Worm (Caenorhabditis elegans) whole organism, young adult: ENCODE measurements around the gene cls-1.

ENCODE experiments used
- B0019.2 ChIP-seq: fragments of 200-800 bp; sonication (Bioruptor generic); conservative IDR thresholded peaks from 2 replicates; pipeline ENCODE4 v1.3.6; 2022; ENCODE audit warnings: missing genetic modification reagents, missing genetic modification characterization, missing compliant biosample characterization
- B0035.1 ChIP-seq: sonication (generic microtip); optimal IDR thresholded peaks from 2 replicates; lab custom pipeline; 2016; ENCODE audit warnings: missing genetic modification characterization, mild to moderate bottlenecking, missing compliant biosample characterization, missing genotype, missing genetic modification reagents
- F39B2.1 ChIP-seq: fragments of 200-800 bp; sonication (Bioruptor generic); IDR thresholded peaks from 2 replicates; pipeline ENCODE4 v1.3.6; 2022; ENCODE audit warnings: missing genetic modification reagents, missing genetic modification characterization, missing compliant biosample characterization
- F49E8.2 ChIP-seq: sonication (generic microtip); optimal IDR thresholded peaks from 3 replicates; lab custom pipeline; 2017; ENCODE audit warnings: missing genetic modification characterization, mild to moderate bottlenecking, missing compliant biosample characterization, antibody characterized with exemption, moderate library complexity; ENCODE audit not compliant: insufficient read depth
- K11D2.4 ChIP-seq: fragments of 200-800 bp; sonication (Bioruptor generic); IDR thresholded peaks from 2 replicates; pipeline ENCODE4 v1.3.6; 2022; ENCODE audit warnings: missing genetic modification reagents, missing genetic modification characterization, missing compliant biosample characterization
- K12H6.12 ChIP-seq: fragments of 200-800 bp; sonication (Bioruptor generic); optimal IDR thresholded peaks from 2 replicates; lab custom pipeline; 2018; ENCODE audit warnings: mild to moderate bottlenecking, missing genetic modification characterization, missing compliant biosample characterization
- Y56A3A.18 ChIP-seq: fragments of 200-800 bp; sonication (Bioruptor generic); IDR thresholded peaks from 2 replicates; pipeline ENCODE4 v1.3.6; 2022; ENCODE audit warnings: missing genetic modification reagents, missing genetic modification characterization, missing compliant biosample characterization
- Y67H2A.10 ChIP-seq: fragments of 200-800 bp; sonication (Bioruptor generic); conservative IDR thresholded peaks from 2 replicates; pipeline ENCODE4 v1.3.6; 2022; ENCODE audit warnings: missing genetic modification reagents, missing genetic modification characterization, missing compliant biosample characterization
- Y95B8A.8 ChIP-seq: fragments of 200-800 bp; sonication (Bioruptor generic); IDR thresholded peaks from 2 replicates; pipeline ENCODE4 v1.3.6; 2022; ENCODE audit warnings: missing genetic modification reagents, missing genetic modification characterization, missing compliant biosample characterization
- akir-1 ChIP-seq: fragments of 200-800 bp; sonication (Bioruptor generic); optimal IDR thresholded peaks from 2 replicates; lab custom pipeline; 2018; ENCODE audit warnings: mild to moderate bottlenecking, missing genetic modification characterization, moderate library complexity, missing compliant biosample characterization
- aptf-2 ChIP-seq: fragments of 200-800 bp; sonication (Bioruptor generic); conservative IDR thresholded peaks from 2 replicates; pipeline ENCODE4 v1.3.6; 2022; ENCODE audit warnings: missing genetic modification reagents, missing genetic modification characterization, missing compliant biosample characterization
- bed-1 ChIP-seq: fragments of 200-800 bp; sonication (Bioruptor generic); IDR thresholded peaks from 2 replicates; pipeline ENCODE4 v1.3.6; 2022; ENCODE audit warnings: missing genetic modification reagents, missing genetic modification characterization, missing compliant biosample characterization
- bed-2 ChIP-seq: fragments of 200-800 bp; sonication (Bioruptor generic); IDR thresholded peaks from 2 replicates; pipeline ENCODE4 v1.3.6; 2022; ENCODE audit warnings: missing genetic modification reagents, missing genetic modification characterization, missing compliant biosample characterization
- cebp-2 ChIP-seq: fragments of 200-800 bp; sonication (Bioruptor generic); IDR thresholded peaks from 2 replicates; pipeline ENCODE4 v1.3.6; 2022; ENCODE audit warnings: missing genetic modification characterization, missing compliant biosample characterization
- ceh-100 ChIP-seq: fragments of 200-800 bp; sonication (Bioruptor generic); IDR thresholded peaks from 2 replicates; pipeline ENCODE4 v1.3.6; 2022; ENCODE audit warnings: missing genetic modification reagents, missing genetic modification characterization, missing compliant biosample characterization
- ceh-40 ChIP-seq: fragments of 200-800 bp; sonication (Bioruptor generic); IDR thresholded peaks from 2 replicates; pipeline ENCODE4 v1.3.6; 2022; ENCODE audit warnings: missing genetic modification characterization, missing compliant biosample characterization
- ceh-58 ChIP-seq: fragments of 200-800 bp; sonication (Bioruptor generic); IDR thresholded peaks from 2 replicates; pipeline ENCODE4 v1.3.6; 2022; ENCODE audit warnings: missing genetic modification characterization, missing compliant biosample characterization
- ceh-91 ChIP-seq: fragments of 200-800 bp; sonication (Bioruptor generic); IDR thresholded peaks from 2 replicates; pipeline ENCODE4 v1.3.6; 2022; ENCODE audit warnings: missing genetic modification reagents, missing genetic modification characterization, missing compliant biosample characterization
- dpff-1 ChIP-seq: sonication (generic microtip); optimal IDR thresholded peaks from 2 replicates; lab custom pipeline; 2017; ENCODE audit warnings: mild to moderate bottlenecking, missing genetic modification characterization, missing compliant biosample characterization
- efl-1 ChIP-seq: fragments of 150-350 bp; optimal IDR thresholded peaks from 2 replicates; lab custom pipeline; 2014; ENCODE audit warnings: missing biosample characterization, missing genetic modification reagents, missing genetic modification characterization
- hlh-12 ChIP-seq: sonication (generic microtip); optimal IDR thresholded peaks from 2 replicates; lab custom pipeline; 2016; ENCODE audit warnings: missing genetic modification characterization, missing compliant biosample characterization
- hlh-26 ChIP-seq: fragments of 200-800 bp; sonication (Bioruptor generic); conservative IDR thresholded peaks from 2 replicates; pipeline ENCODE4 v1.3.6; 2022; ENCODE audit warnings: missing genetic modification reagents, missing genetic modification characterization, missing compliant biosample characterization
- let-526 ChIP-seq: fragments of 200-800 bp; sonication (Bioruptor generic); IDR thresholded peaks from 2 replicates; pipeline ENCODE4 v1.3.6; 2022; ENCODE audit warnings: missing genetic modification reagents, missing genetic modification characterization, missing compliant biosample characterization
- let-607 ChIP-seq, 2 experiments: fragments of 200-800 bp in 1 of 2; sonication (Bioruptor generic) in 1 of 2; sonication (generic microtip) in 1 of 2; optimal IDR thresholded peaks; 2 replicates each; lab custom pipeline; 2016 to 2018; ENCODE audit warnings: mild to moderate bottlenecking in 2 of 2, missing compliant biosample characterization in 2 of 2, missing genetic modification characterization in 2 of 2, moderate library complexity in 2 of 2, missing genotype in 1 of 2
- lin-40 ChIP-seq: sonication (generic microtip); optimal IDR thresholded peaks from 2 replicates; lab custom pipeline; 2016; ENCODE audit warnings: missing genetic modification characterization, mild to moderate bottlenecking, missing compliant biosample characterization, missing genotype, missing genetic modification reagents
- lin-54 ChIP-seq: fragments of 200-800 bp; sonication (Bioruptor generic); optimal IDR thresholded peaks from 2 replicates; lab custom pipeline; 2018; ENCODE audit warnings: mild to moderate bottlenecking, missing genetic modification characterization, missing compliant biosample characterization
- lir-1 ChIP-seq: fragments of 200-800 bp; sonication (Bioruptor generic); conservative IDR thresholded peaks from 2 replicates; pipeline ENCODE4 v1.3.6; 2022; ENCODE audit warnings: missing genetic modification reagents, missing genetic modification characterization, missing compliant biosample characterization
- lsy-27 ChIP-seq: sonication (generic microtip); optimal IDR thresholded peaks from 2 replicates; lab custom pipeline; 2017; ENCODE audit warnings: missing genetic modification characterization, mild to moderate bottlenecking, missing compliant biosample characterization, antibody characterized with exemption, missing genotype, borderline replicate concordance; ENCODE audit not compliant: insufficient read depth
- madf-3 ChIP-seq: fragments of 200-800 bp; sonication (Bioruptor generic); IDR thresholded peaks from 2 replicates; pipeline ENCODE4 v1.3.6; 2022; ENCODE audit warnings: missing genetic modification reagents, missing genetic modification characterization, missing compliant biosample characterization
- madf-6 ChIP-seq: fragments of 200-800 bp; sonication (Bioruptor generic); IDR thresholded peaks from 2 replicates; pipeline ENCODE4 v1.3.6; 2022; ENCODE audit warnings: missing genetic modification reagents, missing genetic modification characterization, missing compliant biosample characterization
- nhr-120 ChIP-seq: fragments of 200-800 bp; sonication (Bioruptor generic); IDR thresholded peaks from 2 replicates; pipeline ENCODE4 v1.3.6; 2022; ENCODE audit warnings: missing genetic modification characterization, missing compliant biosample characterization
- nhr-27 ChIP-seq: fragments of 200-800 bp; sonication (Bioruptor generic); optimal IDR thresholded peaks from 2 replicates; lab custom pipeline; 2018; ENCODE audit warnings: mild to moderate bottlenecking, missing genetic modification characterization, moderate library complexity, missing compliant biosample characterization
- pha-4 ChIP-seq: fragments of 150-350 bp; sonication (generic microtip); optimal IDR thresholded peaks from 2 replicates; lab custom pipeline; 2014; ENCODE audit warnings: missing biosample characterization, missing genetic modification reagents, missing genetic modification characterization
- sea-2 ChIP-seq: fragments of 200-800 bp; sonication (Bioruptor generic); IDR thresholded peaks from 2 replicates; pipeline ENCODE4 v1.3.6; 2022; ENCODE audit warnings: missing genetic modification characterization, missing compliant biosample characterization
- snpc-1.3 ChIP-seq: sonication (generic microtip); optimal IDR thresholded peaks from 2 replicates; lab custom pipeline; 2017; ENCODE audit warnings: missing genetic modification characterization, mild to moderate bottlenecking, missing compliant biosample characterization, antibody characterized with exemption, moderate library complexity, missing genotype, missing genetic modification reagents; ENCODE audit not compliant: insufficient read depth
- snpc-3.4 ChIP-seq: sonication (generic microtip); optimal IDR thresholded peaks from 2 replicates; lab custom pipeline; 2017; ENCODE audit warnings: missing genetic modification characterization, mild to moderate bottlenecking, missing compliant biosample characterization, antibody characterized with exemption, moderate library complexity, missing genotype, missing genetic modification reagents
- somi-1 ChIP-seq: fragments of 200-800 bp; sonication (Bioruptor generic); optimal IDR thresholded peaks from 2 replicates; lab custom pipeline; 2018; ENCODE audit warnings: mild to moderate bottlenecking, missing genetic modification characterization, missing compliant biosample characterization
- tbx-9 ChIP-seq: sonication (generic microtip); optimal IDR thresholded peaks from 2 replicates; lab custom pipeline; 2016; ENCODE audit warnings: borderline replicate concordance, missing genetic modification characterization, inconsistent platforms, missing compliant biosample characterization
- zfh-2 ChIP-seq: fragments of 200-800 bp; sonication (Bioruptor generic); conservative IDR thresholded peaks from 2 replicates; pipeline ENCODE4 v1.3.6; 2022; ENCODE audit warnings: missing genetic modification reagents, missing genetic modification characterization, missing compliant biosample characterization

The cls-1 gene

ce11 chrIII:7465347-7465746, 42.6 kb upstream of the cls-1 start, which contains the start of gene fum-1 (continued):
- no peak for TF ChIP-seq K11D2.4 (GFP tag; lab: Robert Waterston, UW)
- TF ChIP-seq ceh-40 (GFP tag; lab: Robert Waterston, UW) = no peak
- peak; percentile 54 for TF ChIP-seq efl-1 (GFP tag; lab: Kevin White, UChicago)
- TF ChIP-seq lsy-27 (tag; lab: Kevin White, UChicago) = no peak
- TF ChIP-seq ceh-100 (GFP tag; lab: Robert Waterston, UW) = no peak
- no peak for TF ChIP-seq aptf-2 (GFP tag; lab: Robert Waterston, UW)
- TF ChIP-seq somi-1 (GFP tag; lab: Kevin White, UChicago) = peak; percentile 58
- no peak for TF ChIP-seq ceh-91 (GFP tag; lab: Robert Waterston, UW)
- TF ChIP-seq Y67H2A.10 (GFP tag; lab: Robert Waterston, UW) = no peak
- no peak for TF ChIP-seq tbx-9 (tag; lab: Kevin White, UChicago)
- no peak for TF ChIP-seq lir-1 (GFP tag; lab: Robert Waterston, UW)
- no peak for TF ChIP-seq snpc-1.3 (tag; lab: Kevin White, UChicago)
- TF ChIP-seq Y95B8A.8 (GFP tag; lab: Robert Waterston, UW) = no peak
- TF ChIP-seq akir-1 (GFP tag; lab: Kevin White, UChicago) = no peak
- TF ChIP-seq madf-6 (GFP tag; lab: Robert Waterston, UW) = peak; percentile 40; the same call in 1 of the 2 replicates
- TF ChIP-seq B0019.2 (GFP tag; lab: Robert Waterston, UW) = no peak
- TF ChIP-seq sea-2 (GFP tag; lab: Robert Waterston, UW) = no peak
- TF ChIP-seq bed-1 = no peak
- no peak for TF ChIP-seq let-526 (GFP tag; lab: Robert Waterston, UW)
- TF ChIP-seq zfh-2 (GFP tag; lab: Robert Waterston, UW) = no peak
- TF ChIP-seq nhr-120 = no peak
- TF ChIP-seq lin-40 (tag; lab: Kevin White, UChicago) = peak; percentile 59
- no peak for TF ChIP-seq madf-3 (GFP tag; lab: Robert Waterston, UW)
- TF ChIP-seq hlh-26 = no peak
- TF ChIP-seq Y56A3A.18 (GFP tag; lab: Robert Waterston, UW) = no peak
- TF ChIP-seq bed-2 = 0 out of 2 replicates have a peak, but pooled peaks have one; percentile 14
- TF ChIP-seq hlh-12 (tag; lab: Kevin White, UChicago) = no peak
- TF ChIP-seq let-607 (tag; optimal IDR thresholded peaks at IDR 0.05; lab: Kevin White, UChicago) = peak in 1 of 2 experiments; percentile 27
- no peak for TF ChIP-seq F39B2.1 (GFP tag; lab: Robert Waterston, UW)
- no peak for TF ChIP-seq K12H6.12 (tag; lab: Kevin White, UChicago)
- no peak for TF ChIP-seq cebp-2 (GFP tag; lab: Robert Waterston, UW)
- no peak for TF ChIP-seq dpff-1 (tag; lab: Kevin White, UChicago)
- TF ChIP-seq pha-4 (tag; lab: Kevin White, UChicago) = no peak
- no peak for TF ChIP-seq B0035.1
- TF ChIP-seq F49E8.2 = no peak
- no peak for TF ChIP-seq ceh-58 (GFP tag; lab: Robert Waterston, UW)
- TF ChIP-seq lin-54 (GFP tag; lab: Kevin White, UChicago) = peak; percentile 10
- peak; percentile 36 for TF ChIP-seq snpc-3.4 (tag; lab: Kevin White, UChicago)
- no peak for TF ChIP-seq nhr-27 (tag; lab: Kevin White, UChicago)
